Fruit fly (Drosophila melanogaster) whole organism, embryonic: ENCODE results near the gene CG1965.
A peak's percentile ranks its signal among the peaks of the same experiment; 100 is the strongest.

Experiments used
- ATbp ChIP-seq: fragments of 200-800 bp; sonication (Bioruptor generic); optimal IDR thresholded peaks from 2 replicates; lab custom pipeline; 2017; ENCODE audit warnings: missing biosample characterization, mild to moderate bottlenecking, missing genetic modification characterization, missing genetic modification reagents
- Blimp-1 ChIP-seq: fragments of 200-800 bp; sonication (Bioruptor generic); optimal IDR thresholded peaks from 3 replicates; lab custom pipeline; 2018; ENCODE audit warnings: missing biosample characterization, missing genetic modification characterization, mild to moderate bottlenecking, moderate library complexity, missing genetic modification reagents
- Bteb2 ChIP-seq: fragments of 200-800 bp; sonication (Bioruptor generic); optimal IDR thresholded peaks from 2 replicates; lab custom pipeline; 2016; ENCODE audit warnings: missing biosample characterization, missing genetic modification characterization
- C15 ChIP-seq: fragments of 200-800 bp; sonication (Bioruptor generic); IDR thresholded peaks from 3 replicates; pipeline ENCODE4 v1.3.6; 2022; ENCODE audit warnings: missing biosample characterization, missing genetic modification characterization
- CG13287 ChIP-seq: fragments of 200-800 bp; sonication (Bioruptor generic); IDR thresholded peaks from 2 replicates; pipeline ENCODE4 v1.3.6; 2022; ENCODE audit warnings: missing biosample characterization, missing genetic modification characterization; ENCODE audit not compliant: partially characterized antibody
- CG14014 ChIP-seq: fragments of 200-800 bp; sonication (Bioruptor generic); IDR thresholded peaks from 2 replicates; pipeline ENCODE4 v1.3.6; 2022; ENCODE audit warnings: missing biosample characterization, missing genetic modification characterization
- CG15011 ChIP-seq: fragments of 200-800 bp; sonication (Bioruptor generic); optimal IDR thresholded peaks from 3 replicates; lab custom pipeline; 2018; ENCODE audit warnings: missing biosample characterization, mild to moderate bottlenecking, missing genetic modification characterization
- CG17328 ChIP-seq: fragments of 200-800 bp; sonication (Bioruptor generic); IDR thresholded peaks from 2 replicates; pipeline ENCODE4 v1.3.6; 2022; ENCODE audit warnings: missing biosample characterization, missing genetic modification characterization
- CG17612 ChIP-seq: fragments of 200-800 bp; sonication (Bioruptor generic); IDR thresholded peaks from 2 replicates; pipeline ENCODE4 v1.3.6; 2022; ENCODE audit warnings: missing biosample characterization, missing genetic modification characterization
- CG18764 ChIP-seq: fragments of 200-800 bp; sonication (Bioruptor generic); optimal IDR thresholded peaks from 3 replicates; lab custom pipeline; 2016; ENCODE audit warnings: missing biosample characterization, missing genetic modification characterization
- CG31365 ChIP-seq: fragments of 200-800 bp; sonication (Bioruptor generic); optimal IDR thresholded peaks from 2 replicates; lab custom pipeline; 2018; ENCODE audit warnings: missing biosample characterization, mild to moderate bottlenecking, missing genetic modification characterization
- CG4424 ChIP-seq: fragments of 200-800 bp; sonication (Bioruptor generic); optimal IDR thresholded peaks from 3 replicates; lab custom pipeline; 2016; ENCODE audit warnings: missing biosample characterization, missing genetic modification characterization
- CG6765 ChIP-seq: fragments of 200-800 bp; sonication (Bioruptor generic); optimal IDR thresholded peaks from 3 replicates; lab custom pipeline; 2017; ENCODE audit warnings: missing biosample characterization, mild to moderate bottlenecking, missing genetic modification characterization
- CG9437 ChIP-seq: fragments of 200-800 bp; sonication (Bioruptor generic); optimal IDR thresholded peaks from 2 replicates; lab custom pipeline; 2018; ENCODE audit warnings: missing biosample characterization, mild to moderate bottlenecking, missing genetic modification characterization
- CrebB ChIP-seq: fragments of 200-800 bp; sonication (Bioruptor generic); optimal IDR thresholded peaks from 3 replicates; lab custom pipeline; 2018; ENCODE audit warnings: missing biosample characterization, mild to moderate bottlenecking, missing genetic modification characterization
- Dll ChIP-seq: fragments of 200-800 bp; sonication (Bioruptor generic); IDR thresholded peaks from 4 replicates; pipeline ENCODE4 v1.3.6; 2022; ENCODE audit warnings: missing biosample characterization, missing genetic modification characterization; ENCODE audit not compliant: partially characterized antibody
- Ets65A ChIP-seq: fragments of 200-800 bp; sonication (Bioruptor generic); peaks from one replicate; lab custom pipeline; 2016; ENCODE audit warnings: missing biosample characterization, missing genetic modification characterization
- Ets97D ChIP-seq: fragments of 200-800 bp; sonication (Bioruptor generic); optimal IDR thresholded peaks from 3 replicates; lab custom pipeline; 2016; ENCODE audit warnings: missing biosample characterization, missing genetic modification characterization
- Hand ChIP-seq: fragments of 200-800 bp; sonication (Bioruptor generic); optimal IDR thresholded peaks from 2 replicates; lab custom pipeline; 2017; ENCODE audit warnings: mild to moderate bottlenecking, missing biosample characterization, missing genetic modification reagents, missing genetic modification characterization
- Hr78 ChIP-seq, 2 experiments: fragments of 200-800 bp in 1 of 2; fragments of >200 bp in 1 of 2; sonication (Bioruptor generic) in 1 of 2; optimal IDR thresholded peaks; 2 replicates each; lab custom pipeline; 2017 to 2019; ENCODE audit warnings: missing biosample characterization in 2 of 2, missing genetic modification characterization in 2 of 2, mild to moderate bottlenecking in 1 of 2, moderate library complexity in 1 of 2
- Lpt ChIP-seq: fragments of >200 bp; optimal IDR thresholded peaks from 2 replicates; lab custom pipeline; 2018; ENCODE audit warnings: missing biosample characterization, missing genetic modification characterization
- NC2β ChIP-seq: fragments of 200-800 bp; sonication (Bioruptor generic); optimal IDR thresholded peaks from 2 replicates; lab custom pipeline; 2016; ENCODE audit warnings: missing biosample characterization, missing genetic modification characterization
- Ptx1 ChIP-seq: fragments of 200-800 bp; sonication (Bioruptor generic); IDR thresholded peaks from 2 replicates; pipeline ENCODE4 v1.3.6; 2022; ENCODE audit warnings: missing biosample characterization, missing genetic modification characterization
- Side ChIP-seq: fragments of 200-800 bp; sonication (Bioruptor generic); optimal IDR thresholded peaks from 2 replicates; lab custom pipeline; 2016; ENCODE audit warnings: missing biosample characterization, missing genetic modification characterization
- Sry-β ChIP-seq: fragments of 200-800 bp; sonication (Bioruptor generic); optimal IDR thresholded peaks from 2 replicates; lab custom pipeline; 2018; ENCODE audit warnings: missing biosample characterization, mild to moderate bottlenecking, missing genetic modification characterization, moderate library complexity
- YL-1 ChIP-seq: fragments of 200-800 bp; sonication (Bioruptor generic); optimal IDR thresholded peaks from 3 replicates; lab custom pipeline; 2017; ENCODE audit warnings: missing biosample characterization, mild to moderate bottlenecking, missing genetic modification characterization
- bsh ChIP-seq, 2 experiments: fragments of 200-800 bp; sonication (Bioruptor generic); optimal IDR thresholded peaks; 2 replicates each; lab custom pipeline; 2017 to 2018; ENCODE audit warnings: mild to moderate bottlenecking in 2 of 2, missing biosample characterization in 2 of 2, missing genetic modification characterization in 2 of 2, moderate library complexity in 1 of 2
- caup ChIP-seq: fragments of 200-800 bp; sonication (Bioruptor generic); optimal IDR thresholded peaks from 3 replicates; lab custom pipeline; 2017; ENCODE audit warnings: missing biosample characterization, mild to moderate bottlenecking, missing genetic modification characterization, moderate library complexity; ENCODE audit not compliant: severe bottlenecking
- corto ChIP-seq: fragments of 200-800 bp; sonication (Bioruptor generic); optimal IDR thresholded peaks from 2 replicates; lab custom pipeline; 2016; ENCODE audit warnings: missing biosample characterization, mild to moderate bottlenecking, missing genetic modification characterization, moderate library complexity
- eyg ChIP-seq: fragments of 200-800 bp; sonication (Bioruptor generic); optimal IDR thresholded peaks from 3 replicates; lab custom pipeline; 2016; ENCODE audit warnings: missing biosample characterization, missing genetic modification characterization
- fd96Cb ChIP-seq: fragments of 200-800 bp; sonication (Bioruptor generic); optimal IDR thresholded peaks from 2 replicates; lab custom pipeline; 2018; ENCODE audit warnings: missing biosample characterization, mild to moderate bottlenecking, missing genetic modification characterization, moderate library complexity
- gem ChIP-seq: fragments of 200-800 bp; sonication (Bioruptor generic); optimal IDR thresholded peaks from 2 replicates; lab custom pipeline; 2019; ENCODE audit warnings: missing biosample characterization, mild to moderate bottlenecking, missing genetic modification characterization, moderate library complexity
- jigr1 ChIP-seq: fragments of 200-800 bp; sonication (Bioruptor generic); IDR thresholded peaks from 3 replicates; pipeline ENCODE4 v1.3.6; 2022; ENCODE audit warnings: missing biosample characterization, missing genetic modification characterization
- lbe ChIP-seq: fragments of 200-800 bp; sonication (Bioruptor generic); optimal IDR thresholded peaks from 2 replicates; lab custom pipeline; 2016; ENCODE audit warnings: missing biosample characterization, mild to moderate bottlenecking, missing genetic modification characterization
- maf-S ChIP-seq: fragments of 200-800 bp; sonication (Bioruptor generic); optimal IDR thresholded peaks from 2 replicates; lab custom pipeline; 2016; ENCODE audit warnings: missing biosample characterization, missing genetic modification characterization
- peb ChIP-seq: fragments of 200-800 bp; sonication (Bioruptor generic); IDR thresholded peaks from 2 replicates; pipeline ENCODE4 v1.3.6; 2022; ENCODE audit warnings: missing biosample characterization, missing genetic modification characterization
- sens ChIP-seq: fragments of 200-800 bp; sonication (Bioruptor generic); peaks from one replicate; lab custom pipeline; 2016; ENCODE audit warnings: missing biosample characterization, missing genetic modification characterization
- wdn ChIP-seq: fragments of 200-800 bp; sonication (Bioruptor generic); IDR thresholded peaks from 2 replicates; pipeline ENCODE4 v1.3.6; 2022; ENCODE audit warnings: missing biosample characterization, missing genetic modification characterization
- yki ChIP-seq: fragments of >200 bp; optimal IDR thresholded peaks from 3 replicates; lab custom pipeline; 2018

The CG1965 gene

dm6 chr3R:7067092-7067491 lies at the start of gene CG1965, which contains the start of gene CG1105 (continued):
- TF ChIP-seq Side (GFP tag; lab: Kevin White, UChicago) (peak; percentile 91), caup (GFP tag; lab: Kevin White, UChicago) (peak; percentile 87), Ets97D (GFP tag; lab: Kevin White, UChicago) (peak; percentile 93), C15 (GFP tag; lab: Robert Waterston, UW) (peak; percentile 80), maf-S (peak; percentile 92), CrebB (tag; lab: Kevin White, UChicago) (peak; percentile 86), Bteb2 (GFP tag; lab: Kevin White, UChicago) (peak; percentile 92), CG6765 (GFP tag; lab: Kevin White, UChicago) (peak; percentile 75), CG18764 (GFP tag; lab: Kevin White, UChicago) (peak; percentile 93), CG31365 (tag; lab: Kevin White, UChicago) (peak; percentile 19), Hand (GFP tag; lab: Kevin White, UChicago) (peak; percentile 23), YL-1 (GFP tag; lab: Kevin White, UChicago) (peak; percentile 86), CG13287 (GFP tag; lab: Robert Waterston, UW) (peak; percentile 100), CG15011 (GFP tag; lab: Kevin White, UChicago) (peak; percentile 70), Sry-β (GFP tag; lab: Kevin White, UChicago) (peak; percentile 58), ATbp (peak; percentile 58), Ptx1 (peak; percentile 97), Hr78 (GFP tag; optimal IDR thresholded peaks at IDR 0.05; lab: Kevin White, UChicago) (peak in 1 of 2 experiments; percentile 32), CG14014 (GFP tag; lab: Robert Waterston, UW) (peak; percentile 92), wdn (GFP tag; lab: Robert Waterston, UW) (peak; percentile 79), Ets65A (peak; percentile 99), CG9437 (GFP tag; lab: Kevin White, UChicago) (peak; percentile 75), yki (no peak), Blimp-1 (peak; percentile 90), jigr1 (GFP tag; lab: Robert Waterston, UW) (peak; percentile 82; the same call in 2 of the 3 replicates), eyg (peak; percentile 76), Lpt (GFP tag; lab: Kevin White, UChicago) (no peak), fd96Cb (tag; lab: Kevin White, UChicago) (peak; percentile 92), CG4424 (GFP tag; lab: Kevin White, UChicago) (peak; percentile 95)

DNA sequence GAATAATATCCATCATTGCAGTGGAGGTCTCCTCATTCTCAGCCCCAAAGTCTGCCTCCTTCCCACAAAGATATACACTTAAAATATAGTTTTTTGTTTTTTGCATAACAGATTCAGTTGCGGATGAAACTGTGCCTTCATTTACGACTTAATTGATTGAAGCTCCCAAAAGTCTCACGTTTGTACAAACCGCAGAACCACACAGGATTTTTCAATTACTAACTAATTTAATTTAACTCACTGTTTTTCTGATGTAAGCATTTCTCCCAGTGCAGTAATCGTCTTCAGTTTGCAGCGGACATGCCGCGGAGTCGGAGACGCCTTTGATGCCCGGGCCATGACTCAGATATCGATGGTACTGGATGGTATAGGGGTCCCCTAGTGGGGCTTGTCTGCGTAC lies 42.6 kb upstream of the CG1965 start:
- no peak for TF ChIP-seq corto (GFP tag; lab: Kevin White, UChicago)
- peak in 1 of 2 experiments; percentile 88 for TF ChIP-seq bsh (GFP tag; optimal IDR thresholded peaks at IDR 0.05; lab: Kevin White, UChicago)
- peak; percentile 64 for TF ChIP-seq Ets65A
- TF ChIP-seq NC2β (GFP tag; lab: Kevin White, UChicago): no peak
- TF ChIP-seq CG17612 (GFP tag; lab: Robert Waterston, UW): no peak
- peak; percentile 60 for TF ChIP-seq lbe (GFP tag; lab: Kevin White, UChicago)
- TF ChIP-seq peb (GFP tag; lab: Robert Waterston, UW): no peak
- 0 out of 2 replicates have a peak, but pooled peaks have one; percentile 29 for TF ChIP-seq CG17328 (GFP tag; lab: Robert Waterston, UW)
- TF ChIP-seq Dll (GFP tag; lab: Robert Waterston, UW): no peak
- peak; percentile 72 for TF ChIP-seq sens (GFP tag; lab: Kevin White, UChicago)
- peak; percentile 21 for TF ChIP-seq gem (tag; lab: Kevin White, UChicago)
